Worm (Caenorhabditis elegans) whole organism, young adult: Measurements from ENCODE around the gene H41C03.3.

Experiments
- Y53F4B.3 ChIP-seq: fragments of 200-800 bp; sonication (Bioruptor generic); IDR thresholded peaks from 2 replicates; pipeline ENCODE4 v1.3.6; 2022; ENCODE audit warnings: missing genetic modification reagents, missing genetic modification characterization, missing compliant biosample characterization
- Y53G8AR.9 ChIP-seq: fragments of 200-800 bp; sonication (Bioruptor generic); conservative IDR thresholded peaks from 2 replicates; pipeline ENCODE4 v1.3.6; 2022; ENCODE audit warnings: missing genetic modification reagents, missing genetic modification characterization, missing compliant biosample characterization
- atf-7 ChIP-seq: sonication (generic microtip); optimal IDR thresholded peaks from 2 replicates; lab custom pipeline; 2017; ENCODE audit warnings: mild to moderate bottlenecking, missing genetic modification characterization, missing compliant biosample characterization
- bed-1 ChIP-seq: fragments of 200-800 bp; sonication (Bioruptor generic); IDR thresholded peaks from 2 replicates; pipeline ENCODE4 v1.3.6; 2022; ENCODE audit warnings: missing genetic modification reagents, missing genetic modification characterization, missing compliant biosample characterization
- cebp-2 ChIP-seq: fragments of 200-800 bp; sonication (Bioruptor generic); IDR thresholded peaks from 2 replicates; pipeline ENCODE4 v1.3.6; 2022; ENCODE audit warnings: missing genetic modification characterization, missing compliant biosample characterization
- pbrm-1 ChIP-seq: fragments of 200-800 bp; sonication (Bioruptor generic); IDR thresholded peaks from 2 replicates; pipeline ENCODE4 v1.3.6; 2022; ENCODE audit warnings: missing genetic modification reagents, missing genetic modification characterization, missing compliant biosample characterization
- repo-1 ChIP-seq: sonication (generic microtip); optimal IDR thresholded peaks from 2 replicates; lab custom pipeline; 2017; ENCODE audit warnings: mild to moderate bottlenecking, missing genetic modification characterization, missing compliant biosample characterization
- rpc-1 ChIP-seq, 2 experiments: fragments of 150-350 bp in 1 of 2; sonication (generic microtip) in 1 of 2; optimal IDR thresholded peaks; 2 replicates each; lab custom pipeline; 2014 to 2018; ENCODE audit warnings: missing biosample characterization in 1 of 2, missing genetic modification characterization in 1 of 2, missing genetic modification reagents in 1 of 2, missing genotype in 1 of 2

DNA sequence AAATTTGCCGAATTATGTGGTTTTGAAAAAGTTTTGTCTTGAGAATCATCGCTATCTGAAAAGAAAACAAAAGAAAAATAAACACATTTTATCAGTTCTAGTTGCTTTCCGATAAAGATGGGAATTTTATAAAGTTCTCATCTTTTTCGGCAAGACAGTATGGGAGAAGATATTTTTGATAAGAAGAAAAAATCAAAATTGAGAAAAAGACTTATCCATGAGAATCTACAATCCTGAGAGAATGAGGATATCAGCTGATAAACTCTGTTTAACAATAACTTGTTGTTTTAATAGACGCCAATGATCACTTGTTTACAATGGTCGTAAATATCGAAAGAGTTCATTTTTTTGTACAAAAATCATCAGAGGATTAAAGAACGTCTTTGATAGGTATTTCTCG lies 30.5 kb downstream of the H41C03.3 start, which contains the start of gene F55C12.6:
- no peak for TF ChIP-seq cebp-2
- TF ChIP-seq atf-7 (tag; lab: Kevin White, UChicago), result no peak
- no peak for TF ChIP-seq repo-1 (tag; lab: Kevin White, UChicago)
- no peak for TF ChIP-seq Y53F4B.3
- no peak for TF ChIP-seq pbrm-1 (GFP tag; lab: Robert Waterston, UW)
- no peak for TF ChIP-seq Y53G8AR.9 (GFP tag; lab: Robert Waterston, UW)
- no peak for TF ChIP-seq rpc-1 (optimal IDR thresholded peaks at IDR 0.05; lab: Kevin White, UChicago)
- TF ChIP-seq rpc-1 (tag; optimal IDR thresholded peaks at IDR 0.05; lab: Kevin White, UChicago), result no peak
- no peak for TF ChIP-seq bed-1 (GFP tag; lab: Robert Waterston, UW)
